Worm (Caenorhabditis elegans): ENCODE data around the gene cyp-13A12.
A peak's percentile ranks its signal among the peaks of the same experiment; 100 is the strongest.

The cyp-13A12 gene

DNA sequence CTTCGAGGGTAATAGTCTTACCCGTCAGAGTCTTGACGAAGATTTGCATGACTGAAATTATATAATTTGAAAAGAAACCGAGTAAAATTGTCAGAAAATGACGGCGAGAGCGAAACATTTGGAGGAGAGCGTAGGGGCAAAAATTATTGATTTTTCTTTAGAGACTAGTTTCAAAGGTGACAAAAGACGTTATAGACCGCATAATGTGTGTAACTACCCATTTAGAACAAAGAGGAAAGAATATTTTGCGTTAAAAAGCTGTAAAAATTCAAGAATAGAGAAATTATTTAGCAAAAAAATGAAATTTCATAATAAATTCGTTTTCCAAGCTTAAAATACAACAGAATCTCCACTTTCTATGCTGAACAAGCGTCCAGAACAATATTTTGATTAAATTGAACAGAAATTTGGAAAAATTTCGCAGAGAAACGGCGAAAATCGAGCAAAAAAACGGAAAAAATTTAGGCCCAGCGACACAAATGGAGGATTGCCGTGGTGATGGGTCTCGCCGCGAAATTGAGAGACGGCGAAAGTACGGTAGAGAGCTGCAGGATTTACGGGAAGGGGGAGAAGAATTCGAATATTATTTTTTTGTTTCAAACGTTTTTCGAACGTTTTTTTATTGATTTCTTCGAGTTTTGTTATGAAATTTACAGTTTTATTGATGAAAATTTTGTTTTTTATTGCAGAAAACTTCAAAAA is 45.7 kb upstream of the cyp-13A12 start, which contains the start of the genes ubq-2 and frg-1 (continued):
- peak; percentile 46; the same call in 1 of the 2 replicates for TF ChIP-seq hmg-20 (GFP tag; IDR thresholded peaks at IDR 0.05)
- TF ChIP-seq Y79H2A.3 (GFP tag; conservative IDR thresholded peaks at IDR 0.05), result no peak
- peak; percentile 43 for TF ChIP-seq hmg-1.2 (GFP tag; IDR thresholded peaks at IDR 0.05)
- TF ChIP-seq ztf-18 (tag; optimal IDR thresholded peaks at IDR 0.05), result no peak
- peak; percentile 37 for TF ChIP-seq madf-10 (tag; optimal IDR thresholded peaks at IDR 0.05)
- TF ChIP-seq C17E4.6 (GFP tag; IDR thresholded peaks at IDR 0.05), result peak; percentile 36; the same call in 1 of the 2 replicates
- TF ChIP-seq F37B4.10 (GFP tag; IDR thresholded peaks at IDR 0.05), result no peak
- no peak for TF ChIP-seq ets-4 (GFP tag; optimal IDR thresholded peaks at IDR 0.05)
- no peak for TF ChIP-seq attf-3 (GFP tag; conservative IDR thresholded peaks at IDR 0.05)
- peak; percentile 77 for TF ChIP-seq K11D2.4 (GFP tag; IDR thresholded peaks at IDR 0.05)
- no peak for TF ChIP-seq ztf-22 (GFP tag; optimal IDR thresholded peaks at IDR 0.05)
- TF ChIP-seq repo-1 (tag; optimal IDR thresholded peaks at IDR 0.05), result no peak
- TF ChIP-seq hsf-1 (GFP tag; IDR thresholded peaks at IDR 0.05), result no peak
- no peak for TF ChIP-seq ceh-40 (GFP tag; IDR thresholded peaks at IDR 0.05)
- peak; percentile 90 for TF ChIP-seq mcd-1 (GFP tag; IDR thresholded peaks at IDR 0.05)
- 0 out of 2 replicates have a peak, but pooled peaks have one; percentile 32 for TF ChIP-seq ztf-28 (GFP tag; IDR thresholded peaks at IDR 0.05)
- no peak for TF ChIP-seq aptf-2 (GFP tag; conservative IDR thresholded peaks at IDR 0.05)
- TF ChIP-seq bed-1 (GFP tag; IDR thresholded peaks at IDR 0.05), result no peak
- peak; percentile 79 for TF ChIP-seq D2030.7 (GFP tag; IDR thresholded peaks at IDR 0.05)
- TF ChIP-seq B0019.2 (GFP tag; conservative IDR thresholded peaks at IDR 0.05), result no peak; the same call in none of the 2 replicates
- TF ChIP-seq Y95B8A.8 (GFP tag; IDR thresholded peaks at IDR 0.05), result 0 out of 2 replicates have a peak, but pooled peaks have one; percentile 65
- no peak for TF ChIP-seq lin-26 (GFP tag; IDR thresholded peaks at IDR 0.05)
- TF ChIP-seq B0035.1 (tag; optimal IDR thresholded peaks at IDR 0.05), result peak; percentile 22
- no peak for TF ChIP-seq T07F8.4 (tag; optimal IDR thresholded peaks at IDR 0.05)
- TF ChIP-seq xnd-1 (tag; optimal IDR thresholded peaks at IDR 0.05), result peak; percentile 64
- peak; percentile 68 for TF ChIP-seq K12H6.12 (tag; optimal IDR thresholded peaks at IDR 0.05)
- no peak for TF ChIP-seq nfya-2 (GFP tag; IDR thresholded peaks at IDR 0.05)
- TF ChIP-seq gei-17 (GFP tag; optimal IDR thresholded peaks at IDR 0.05), result peak; percentile 57
- TF ChIP-seq B0261.1 (tag; optimal IDR thresholded peaks at IDR 0.05), result no peak
- TF ChIP-seq sea-2 (GFP tag; IDR thresholded peaks at IDR 0.05), result no peak
- peak; percentile 77 for TF ChIP-seq Y53G8AR.9 (GFP tag; conservative IDR thresholded peaks at IDR 0.05)
- peak in 1 of 2 experiments; percentile 67 for TF ChIP-seq let-607 (tag; optimal IDR thresholded peaks at IDR 0.05)
- no peak for TF ChIP-seq somi-1 (GFP tag; optimal IDR thresholded peaks at IDR 0.05)
- peak; percentile 73 for TF ChIP-seq tlf-1 (GFP tag; optimal IDR thresholded peaks at IDR 0.05)
- no peak for TF ChIP-seq F55B11.4 (tag; optimal IDR thresholded peaks at IDR 0.05; ENCODE audit: borderline replicate concordance, insufficient read depth)
- TF ChIP-seq Y53F4B.3 (GFP tag; IDR thresholded peaks at IDR 0.05), result no peak
- no peak for TF ChIP-seq ZK185.1 (tag; optimal IDR thresholded peaks at IDR 0.05; ENCODE audit: poor library complexity, severe bottlenecking)
- no peak for TF ChIP-seq F39B2.1 (GFP tag; IDR thresholded peaks at IDR 0.05)
- no peak for TF ChIP-seq nhr-27 (tag; optimal IDR thresholded peaks at IDR 0.05)
- no peak for TF ChIP-seq lag-1 (GFP tag; IDR thresholded peaks at IDR 0.05)
- peak; percentile 80 for TF ChIP-seq pbrm-1 (GFP tag; IDR thresholded peaks at IDR 0.05)
- peak; percentile 66 for TF ChIP-seq tbp1 (GFP tag; optimal IDR thresholded peaks at IDR 0.05)
- TF ChIP-seq akir-1 (GFP tag; optimal IDR thresholded peaks at IDR 0.05), result no peak
- peak; percentile 32 for TF ChIP-seq snpc-3.4 (tag; optimal IDR thresholded peaks at IDR 0.05)
- TF ChIP-seq chd-7 (tag; optimal IDR thresholded peaks at IDR 0.05), result peak; percentile 4
- TF ChIP-seq F33H1.4 (GFP tag; IDR thresholded peaks at IDR 0.05), result peak; percentile 98
- TF ChIP-seq Y56A3A.18 (GFP tag; IDR thresholded peaks at IDR 0.05), result no peak
